Worm (Caenorhabditis elegans) whole organism, L4 larva: ENCODE results near the gene K09C4.5.
A peak's percentile ranks its signal among the peaks of the same experiment; 100 is the strongest.

Experiments
- D1046.2 ChIP-seq: fragments of 200-800 bp; sonication (Bioruptor generic); IDR thresholded peaks from 2 replicates; pipeline ENCODE4 v1.3.6; 2022; ENCODE audit warnings: missing genetic modification characterization, missing compliant biosample characterization
- F44E2.7 ChIP-seq: fragments of 200-800 bp; sonication (Bioruptor generic); IDR thresholded peaks from 2 replicates; pipeline ENCODE4 v2.1.2; 2022; ENCODE audit warnings: missing genetic modification characterization, missing compliant biosample characterization
- F49E8.2 ChIP-seq: sonication (generic microtip); optimal IDR thresholded peaks from 2 replicates; lab custom pipeline; 2016; ENCODE audit warnings: missing compliant biosample characterization, mild to moderate bottlenecking, missing genetic modification characterization, borderline replicate concordance
- T20F7.1 ChIP-seq: fragments of 200-800 bp; sonication (Bioruptor generic); optimal IDR thresholded peaks from 2 replicates; lab custom pipeline; 2018; ENCODE audit warnings: mild to moderate bottlenecking, missing genetic modification characterization, missing compliant biosample characterization
- T26A8.4 ChIP-seq: fragments of 200-800 bp; sonication (Bioruptor generic); IDR thresholded peaks from 2 replicates; pipeline ENCODE4 v1.3.6; 2022; ENCODE audit warnings: missing genetic modification characterization, missing compliant biosample characterization
- Y48G9A.11 ChIP-seq: fragments of 200-800 bp; sonication (Bioruptor generic); IDR thresholded peaks from 2 replicates; pipeline ENCODE4 v1.3.6; 2022; ENCODE audit warnings: missing genetic modification reagents, missing genetic modification characterization, missing compliant biosample characterization
- aha-1 ChIP-seq: fragments of 150-350 bp; peaks from one replicate; lab custom pipeline; 2014; ENCODE audit warnings: missing biosample characterization, missing genetic modification characterization
- arid-1 ChIP-seq: fragments of 200-800 bp; sonication (Bioruptor generic); conservative IDR thresholded peaks from 2 replicates; pipeline ENCODE4 v1.3.6; 2022; ENCODE audit warnings: missing genetic modification reagents, missing genetic modification characterization, missing compliant biosample characterization
- ceh-62 ChIP-seq: sonication (generic microtip); optimal IDR thresholded peaks from 2 replicates; lab custom pipeline; 2017; ENCODE audit warnings: missing biosample characterization, missing genetic modification characterization
- dmd-6 ChIP-seq: fragments of 200-800 bp; sonication (Bioruptor generic); IDR thresholded peaks from 2 replicates; pipeline ENCODE4 v1.3.6; 2022; ENCODE audit warnings: missing genetic modification reagents, missing genetic modification characterization, missing compliant biosample characterization
- dpl-1 ChIP-seq: fragments of 150-350 bp; optimal IDR thresholded peaks from 2 replicates; lab custom pipeline; 2014; ENCODE audit warnings: missing biosample characterization, missing genetic modification reagents, missing genetic modification characterization
- dve-1 ChIP-seq: sonication (generic microtip); optimal IDR thresholded peaks from 2 replicates; lab custom pipeline; 2017; ENCODE audit warnings: antibody characterized with exemption, mild to moderate bottlenecking, missing genetic modification characterization, missing compliant biosample characterization; ENCODE audit not compliant: insufficient read depth
- egl-27 ChIP-seq: sonication (generic microtip); optimal IDR thresholded peaks from 3 replicates; lab custom pipeline; 2017; ENCODE audit warnings: missing biosample characterization, missing genetic modification reagents, missing genetic modification characterization
- hlh-11 ChIP-seq: fragments of 200-800 bp; sonication (Bioruptor generic); optimal IDR thresholded peaks from 2 replicates; lab custom pipeline; 2018; ENCODE audit warnings: mild to moderate bottlenecking, missing genetic modification characterization, missing compliant biosample characterization
- hlh-30 ChIP-seq: sonication (generic microtip); optimal IDR thresholded peaks from 2 replicates; lab custom pipeline; 2017; ENCODE audit warnings: antibody characterized with exemption, mild to moderate bottlenecking, missing genetic modification characterization, missing compliant biosample characterization; ENCODE audit not compliant: insufficient read depth
- lin-1 ChIP-seq: fragments of 200-800 bp; sonication (Bioruptor generic); IDR thresholded peaks from 2 replicates; pipeline ENCODE4 v1.3.6; 2022; ENCODE audit warnings: missing genetic modification reagents, missing genetic modification characterization, missing compliant biosample characterization
- lin-15B ChIP-seq: fragments of 150-350 bp; sonication (generic microtip); optimal IDR thresholded peaks from 3 replicates; lab custom pipeline; 2014; ENCODE audit warnings: missing biosample characterization, missing genetic modification characterization
- lin-29 ChIP-seq: fragments of 200-800 bp; sonication (Bioruptor generic); IDR thresholded peaks from 2 replicates; pipeline ENCODE4 v1.3.6; 2022; ENCODE audit warnings: missing genetic modification reagents, missing genetic modification characterization, missing compliant biosample characterization
- lin-38 ChIP-seq: fragments of 200-800 bp; sonication (Bioruptor generic); IDR thresholded peaks from 2 replicates; pipeline ENCODE4 v1.3.6; 2022; ENCODE audit warnings: missing genetic modification reagents, missing genetic modification characterization, missing compliant biosample characterization
- madf-5 ChIP-seq, 2 experiments: fragments of 200-800 bp; sonication (Bioruptor generic); IDR thresholded peaks; 2 replicates each; pipeline ENCODE4 v1.3.6; 2022; ENCODE audit warnings: missing compliant biosample characterization in 2 of 2, missing genetic modification characterization in 2 of 2
- madf-9 ChIP-seq: fragments of 200-800 bp; sonication (Bioruptor generic); conservative IDR thresholded peaks from 2 replicates; pipeline ENCODE4 v1.3.6; 2022; ENCODE audit warnings: missing genetic modification reagents, missing genetic modification characterization, missing compliant biosample characterization
- mdl-1 ChIP-seq, 2 experiments: fragments of 150-350 bp in 1 of 2; sonication (generic microtip) in 1 of 2; optimal IDR thresholded peaks; 2 replicates each; lab custom pipeline; 2014 to 2017; ENCODE audit warnings: missing biosample characterization in 2 of 2, missing genetic modification characterization in 2 of 2
- mdt-29 ChIP-seq: fragments of 200-800 bp; sonication (Bioruptor generic); IDR thresholded peaks from 2 replicates; pipeline ENCODE4 v1.3.6; 2022; ENCODE audit warnings: missing genetic modification reagents, missing genetic modification characterization, missing compliant biosample characterization
- mep-1 ChIP-seq: fragments of 150-350 bp; sonication (generic microtip); optimal IDR thresholded peaks from 3 replicates; lab custom pipeline; 2014; ENCODE audit warnings: missing biosample characterization, missing genetic modification characterization
- nhr-102 ChIP-seq: sonication (generic microtip); optimal IDR thresholded peaks from 2 replicates; lab custom pipeline; 2016; ENCODE audit warnings: mild to moderate bottlenecking, missing genetic modification characterization, moderate library complexity, missing compliant biosample characterization
- nhr-28 ChIP-seq: fragments of 150-350 bp; optimal IDR thresholded peaks from 2 replicates; lab custom pipeline; 2014; ENCODE audit warnings: missing biosample characterization, missing genetic modification characterization
- nhr-42 ChIP-seq: fragments of 200-800 bp; sonication (Bioruptor generic); IDR thresholded peaks from 2 replicates; pipeline ENCODE4 v1.3.6; 2022; ENCODE audit warnings: missing genetic modification characterization, missing compliant biosample characterization
- nhr-48 ChIP-seq: sonication (generic microtip); optimal IDR thresholded peaks from 2 replicates; lab custom pipeline; 2016; ENCODE audit warnings: mild to moderate bottlenecking, missing genetic modification characterization, missing compliant biosample characterization
- nhr-77 ChIP-seq: fragments of 150-350 bp; optimal IDR thresholded peaks from 2 replicates; lab custom pipeline; 2014; ENCODE audit warnings: missing biosample characterization, missing genetic modification characterization
- php-3 ChIP-seq: fragments of 200-800 bp; sonication (Bioruptor generic); IDR thresholded peaks from 2 replicates; pipeline ENCODE4 v1.3.6; 2022; ENCODE audit warnings: missing genetic modification reagents, missing genetic modification characterization, missing compliant biosample characterization
- pqm-1 ChIP-seq: sonication (generic microtip); optimal IDR thresholded peaks from 2 replicates; lab custom pipeline; 2017; ENCODE audit warnings: missing biosample characterization, missing genetic modification characterization
- set-16 ChIP-seq: fragments of 200-800 bp; sonication (Bioruptor generic); IDR thresholded peaks from 2 replicates; pipeline ENCODE4 v1.3.6; 2022; ENCODE audit warnings: missing genetic modification reagents, missing genetic modification characterization, missing compliant biosample characterization
- skn-1 ChIP-seq: fragments of 150-350 bp; optimal IDR thresholded peaks from 2 replicates; lab custom pipeline; 2014; ENCODE audit warnings: missing biosample characterization, missing genetic modification characterization
- spr-1 ChIP-seq: sonication (generic microtip); optimal IDR thresholded peaks from 2 replicates; lab custom pipeline; 2016; ENCODE audit warnings: mild to moderate bottlenecking, missing genetic modification characterization, missing compliant biosample characterization
- spr-3 ChIP-seq: fragments of 200-800 bp; sonication (Bioruptor generic); optimal IDR thresholded peaks from 2 replicates; lab custom pipeline; 2018; ENCODE audit warnings: mild to moderate bottlenecking, missing genetic modification characterization, missing compliant biosample characterization
- tag-97 ChIP-seq: fragments of 200-800 bp; sonication (Bioruptor generic); IDR thresholded peaks from 2 replicates; pipeline ENCODE4 v1.3.6; 2022; ENCODE audit warnings: missing genetic modification characterization, missing compliant biosample characterization
- unc-62 ChIP-seq, 3 experiments: fragments of 150-350 bp in 1 of 3; sonication (generic microtip); optimal IDR thresholded peaks in 2 of 3; peaks in 1 of 3; 1 replicate in 1 of 3; 2 replicates in 2 of 3; lab custom pipeline; 2014 to 2017; ENCODE audit warnings: missing biosample characterization in 3 of 3, missing genetic modification characterization in 3 of 3, missing genetic modification reagents in 3 of 3, missing genotype in 1 of 3
- vab-7 ChIP-seq: fragments of 200-800 bp; sonication (Bioruptor generic); IDR thresholded peaks from 2 replicates; pipeline ENCODE4 v1.3.6; 2022; ENCODE audit warnings: missing genetic modification reagents, missing genetic modification characterization, missing compliant biosample characterization
- ztf-7 ChIP-seq: fragments of 150-350 bp; optimal IDR thresholded peaks from 2 replicates; lab custom pipeline; 2014; ENCODE audit warnings: missing biosample characterization, missing genetic modification characterization

The K09C4.5 gene

DNA sequence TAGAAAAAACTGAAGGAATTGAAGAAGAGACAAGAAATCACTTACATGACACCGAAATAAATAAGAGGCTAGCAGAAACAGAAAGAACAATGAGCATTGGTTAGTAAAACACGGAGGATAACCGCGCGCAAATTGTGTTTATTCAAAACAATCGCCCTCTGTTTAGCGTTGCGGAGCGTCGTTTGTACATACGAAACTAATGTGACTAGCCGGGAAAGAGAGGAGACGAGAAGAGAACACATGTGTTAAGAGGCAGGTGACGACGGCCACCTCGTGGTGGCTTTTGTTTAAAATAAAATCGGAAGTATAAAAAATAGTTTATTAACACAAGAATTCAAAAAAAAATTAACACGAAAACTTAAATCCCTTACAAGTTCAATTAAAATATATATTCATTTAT lies 36.6 kb upstream of the K09C4.5 start, which contains the start of gene F40F4.7 (continued):
- TF ChIP-seq lin-29 (GFP tag; lab: Robert Waterston, UW) (no peak), F44E2.7 (no peak)

DNA sequence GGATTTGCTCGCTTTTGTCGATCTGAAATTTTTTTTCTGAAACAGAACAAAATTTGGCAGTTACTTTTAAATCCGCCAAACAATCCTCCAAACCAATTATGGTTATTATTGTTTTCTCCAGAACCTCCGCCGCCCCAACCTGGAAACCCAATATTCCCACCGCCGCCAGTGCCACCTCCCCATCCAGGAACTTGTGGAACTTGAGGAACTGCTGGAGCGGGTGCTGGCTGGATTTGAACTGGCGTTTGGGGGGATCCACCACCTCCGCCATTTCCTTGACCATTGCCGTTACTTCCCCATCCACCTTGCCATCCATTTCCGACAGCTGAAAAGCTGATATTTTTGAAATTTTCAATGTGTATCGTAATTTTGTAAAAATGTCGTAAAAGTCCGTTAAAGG lies 34.7 kb upstream of the K09C4.5 start:
- TF ChIP-seq D1046.2 (GFP tag; lab: Robert Waterston, UW) (0 out of 2 replicates have a peak, but pooled peaks have one; percentile 60), set-16 (peak; percentile 65), lin-38 (GFP tag; lab: Robert Waterston, UW) (no peak), unc-62 (GFP tag; optimal IDR thresholded peaks at IDR 0.05 in 1 of 2; lab: Kevin White, UChicago) (peak in 1 of 2 experiments; percentile 33), unc-62 (tag; optimal IDR thresholded peaks at IDR 0.05; lab: Kevin White, UChicago) (no peak)

DNA sequence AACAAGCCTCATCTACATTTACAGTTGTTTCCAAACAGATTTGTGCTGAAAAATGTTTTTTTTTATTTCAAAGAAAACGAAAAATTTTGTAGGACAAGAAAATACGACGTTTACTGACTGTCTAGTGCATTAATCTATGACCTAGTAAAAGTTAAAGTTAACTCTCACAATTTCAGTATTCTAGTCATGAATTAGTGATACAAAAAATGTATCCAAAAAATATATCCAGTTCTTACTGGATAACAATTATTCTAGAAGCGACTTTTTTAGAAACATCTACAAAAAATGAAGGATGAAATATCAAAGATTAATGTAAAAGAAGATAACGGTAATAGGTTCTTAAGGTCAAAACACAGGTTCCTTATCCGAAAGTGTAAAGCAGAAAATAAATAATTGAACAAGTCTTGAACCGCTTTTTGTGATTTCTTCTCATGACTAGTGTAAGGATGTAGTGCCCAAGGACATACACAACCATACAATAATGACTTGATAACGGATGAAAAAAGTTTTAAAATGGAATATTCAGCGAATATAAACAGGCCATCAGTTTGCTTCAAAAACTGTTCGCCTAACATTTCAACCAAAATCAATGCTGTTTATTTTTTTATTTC lies 31.8 kb upstream of the K09C4.5 start, which contains the start of gene pqn-37:
Gene pqn-37 (minus strand): TSS at position 51 of the 611 bp plus-strand sequence.
- peak in 1 of 2 experiments; percentile 3 for TF ChIP-seq unc-62 (GFP tag; optimal IDR thresholded peaks at IDR 0.05 in 1 of 2; lab: Kevin White, UChicago)
- TF ChIP-seq unc-62 (tag; optimal IDR thresholded peaks at IDR 0.05; lab: Kevin White, UChicago): no peak
- TF ChIP-seq aha-1: peak; percentile 34
- no peak for TF ChIP-seq hlh-30 (tag; lab: Kevin White, UChicago)
- peak; percentile 40 for TF ChIP-seq nhr-28 (tag; lab: Kevin White, UChicago)
- no peak for TF ChIP-seq D1046.2 (GFP tag; lab: Robert Waterston, UW)

DNA sequence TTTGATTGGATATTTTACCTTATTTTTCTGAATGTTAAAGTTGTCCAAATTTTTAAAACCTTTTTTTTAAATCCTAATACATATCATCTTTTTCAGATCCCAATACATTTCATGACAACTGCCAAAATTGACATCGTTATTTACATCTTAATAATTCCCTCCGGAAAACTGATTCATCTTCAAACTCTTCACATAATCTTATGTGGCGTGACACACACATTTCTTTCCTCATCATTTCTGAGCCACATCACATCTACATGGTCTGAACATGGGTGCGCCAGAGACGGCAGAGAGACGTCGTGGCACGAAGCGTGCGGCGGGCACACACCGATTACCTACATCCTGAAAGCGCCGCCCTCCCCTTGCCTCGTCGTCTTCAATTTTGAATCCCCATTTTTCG lies 29.9 kb upstream of the K09C4.5 start, which contains the start of gene tba-9:
Gene tba-9 (plus strand): TSS at position 301 of the 400 bp plus-strand sequence.
- no peak for TF ChIP-seq madf-9 (GFP tag; lab: Robert Waterston, UW)
- no peak for TF ChIP-seq Y48G9A.11 (GFP tag; lab: Robert Waterston, UW)
- no peak for TF ChIP-seq dmd-6 (GFP tag; lab: Robert Waterston, UW)
- TF ChIP-seq tag-97 (GFP tag; lab: Robert Waterston, UW): no peak
- no peak for TF ChIP-seq nhr-77 (tag; lab: Kevin White, UChicago)
- no peak for TF ChIP-seq aha-1
- TF ChIP-seq T26A8.4: no peak
- no peak for TF ChIP-seq spr-3 (GFP tag; lab: Kevin White, UChicago)
- TF ChIP-seq hlh-11 (tag; lab: Kevin White, UChicago): no peak
- no peak for TF ChIP-seq mdt-29 (GFP tag; lab: Robert Waterston, UW)
- no peak for TF ChIP-seq nhr-42 (GFP tag; lab: Robert Waterston, UW)
- TF ChIP-seq T20F7.1 (GFP tag; lab: Kevin White, UChicago): no peak
- no peak for TF ChIP-seq skn-1 (tag; lab: Kevin White, UChicago)
- TF ChIP-seq lin-15B (tag; lab: Kevin White, UChicago): no peak
- TF ChIP-seq egl-27 (tag; lab: Kevin White, UChicago): no peak
- TF ChIP-seq dpl-1 (GFP tag; lab: Kevin White, UChicago): no peak
- TF ChIP-seq vab-7 (GFP tag; lab: Robert Waterston, UW): no peak
- no peak for TF ChIP-seq madf-5 (GFP tag; IDR thresholded peaks at IDR 0.05; lab: Robert Waterston, UW)

DNA sequence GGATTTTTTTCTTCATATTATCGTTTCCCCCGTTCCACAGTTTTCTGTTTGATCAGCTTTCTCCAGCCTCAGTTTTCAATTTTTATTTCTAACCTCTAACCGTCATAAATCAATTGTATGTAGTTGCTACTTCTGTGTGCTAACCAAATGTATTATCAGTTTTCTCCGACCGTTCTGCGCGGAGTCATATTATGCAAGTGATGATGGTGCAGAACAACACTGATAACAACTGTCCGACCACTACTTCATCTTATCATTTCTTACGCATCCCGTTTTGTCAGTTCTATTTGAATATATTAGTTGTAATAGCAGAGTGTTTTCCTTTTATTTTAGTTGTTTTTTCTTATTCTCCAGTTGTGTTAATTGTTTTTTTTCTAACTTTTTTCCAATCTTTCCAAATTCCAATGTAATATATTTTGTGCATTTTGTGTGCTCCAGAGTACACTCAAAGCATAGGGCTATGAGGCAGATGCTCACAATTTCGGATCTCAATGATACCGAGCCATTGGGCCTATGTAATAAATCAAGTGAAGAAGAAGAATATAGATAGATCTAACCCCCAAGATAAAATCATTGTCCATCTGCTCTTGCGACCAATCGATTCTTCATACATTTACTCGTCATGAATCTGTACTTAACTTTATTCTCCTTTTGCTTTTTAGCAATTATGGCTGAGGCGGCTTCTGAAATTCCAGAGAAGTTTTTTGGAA lies 25.5 kb upstream of the K09C4.5 start, which contains the start of gene lbp-3:
Gene lbp-3 (plus strand): TSS at position 589 of the 710 bp plus-strand sequence.
- TF ChIP-seq hlh-11 (tag; lab: Kevin White, UChicago) (peak; percentile 78), nhr-28 (tag; lab: Kevin White, UChicago) (peak; percentile 88), lin-1 (GFP tag; lab: Robert Waterston, UW) (peak; percentile 61; the same call in 1 of the 2 replicates), spr-1 (tag; lab: Kevin White, UChicago) (no peak), lin-38 (GFP tag; lab: Robert Waterston, UW) (no peak), nhr-48 (peak; percentile 32), dve-1 (tag; lab: Kevin White, UChicago) (peak; percentile 83), nhr-102 (peak; percentile 90), php-3 (GFP tag; lab: Robert Waterston, UW) (peak; percentile 52; the same call in 1 of the 2 replicates), ceh-62 (tag; lab: Kevin White, UChicago) (no peak), nhr-77 (tag; lab: Kevin White, UChicago) (peak; percentile 37), pqm-1 (peak; percentile 98), unc-62 (GFP tag; optimal IDR thresholded peaks at IDR 0.05 in 1 of 2; lab: Kevin White, UChicago) (peak in 1 of 2 experiments; percentile 86), unc-62 (tag; optimal IDR thresholded peaks at IDR 0.05; lab: Kevin White, UChicago) (no peak), arid-1 (no peak), hlh-30 (tag; lab: Kevin White, UChicago) (peak; percentile 44), F49E8.2 (tag; lab: Kevin White, UChicago) (no peak), egl-27 (tag; lab: Kevin White, UChicago) (no peak), ztf-7 (tag; lab: Kevin White, UChicago) (peak; percentile 98), mdl-1 (tag; optimal IDR thresholded peaks at IDR 0.05; lab: Kevin White, UChicago) (peak in 1 of 2 experiments; percentile 2), mep-1 (tag; lab: Kevin White, UChicago) (peak; percentile 24)
